Fruit fly (Drosophila melanogaster) whole organism, embryonic: Measurements from ENCODE around the gene Sulf1.

Source experiments
- CG10274 ChIP-seq: fragments of 200-800 bp; sonication (Bioruptor generic); optimal IDR thresholded peaks from 3 replicates; lab custom pipeline; 2017; ENCODE audit warnings: missing biosample characterization, mild to moderate bottlenecking, missing genetic modification characterization
- CG11504 ChIP-seq: fragments of 200-800 bp; sonication (Bioruptor generic); optimal IDR thresholded peaks from 3 replicates; lab custom pipeline; 2019; ENCODE audit warnings: missing biosample characterization, mild to moderate bottlenecking, missing genetic modification characterization, moderate library complexity
- CG12104 ChIP-seq: fragments of 200-800 bp; sonication (Bioruptor generic); optimal IDR thresholded peaks from 3 replicates; lab custom pipeline; 2016; ENCODE audit warnings: missing biosample characterization, missing genetic modification characterization
- CG12659 ChIP-seq: fragments of 200-800 bp; sonication (Bioruptor generic); optimal IDR thresholded peaks from 3 replicates; lab custom pipeline; 2017; ENCODE audit warnings: mild to moderate bottlenecking, missing biosample characterization, missing genetic modification reagents, missing genetic modification characterization
- CG1602 ChIP-seq: fragments of 200-800 bp; sonication (Bioruptor generic); optimal IDR thresholded peaks from 3 replicates; lab custom pipeline; 2016; ENCODE audit warnings: missing biosample characterization, missing genetic modification characterization
- CG17385 ChIP-seq: fragments of 200-800 bp; sonication (Bioruptor generic); optimal IDR thresholded peaks from 3 replicates; lab custom pipeline; 2018; ENCODE audit warnings: missing biosample characterization, mild to moderate bottlenecking, missing genetic modification characterization
- CG17912 ChIP-seq: fragments of 200-800 bp; sonication (Bioruptor generic); optimal IDR thresholded peaks from 2 replicates; lab custom pipeline; 2018; ENCODE audit warnings: missing biosample characterization, mild to moderate bottlenecking, missing genetic modification characterization
- CG31365 ChIP-seq: fragments of 200-800 bp; sonication (Bioruptor generic); optimal IDR thresholded peaks from 2 replicates; lab custom pipeline; 2018; ENCODE audit warnings: missing biosample characterization, mild to moderate bottlenecking, missing genetic modification characterization
- CG31441 ChIP-seq: fragments of 200-800 bp; sonication (Bioruptor generic); IDR thresholded peaks from 2 replicates; pipeline ENCODE4 v1.3.6; 2022; ENCODE audit warnings: missing biosample characterization, missing genetic modification characterization
- CG6683 ChIP-seq: fragments of 200-800 bp; sonication (Bioruptor generic); optimal IDR thresholded peaks from 2 replicates; lab custom pipeline; 2017; ENCODE audit warnings: missing biosample characterization, mild to moderate bottlenecking, missing genetic modification characterization, missing genetic modification reagents
- CG6689 ChIP-seq: fragments of 200-800 bp; sonication (Bioruptor generic); IDR thresholded peaks from 2 replicates; pipeline ENCODE4 v1.3.6; 2022; ENCODE audit warnings: missing biosample characterization, missing genetic modification characterization
- CG7928 ChIP-seq: fragments of 200-800 bp; sonication (Bioruptor generic); optimal IDR thresholded peaks from 2 replicates; lab custom pipeline; 2017; ENCODE audit warnings: missing biosample characterization, mild to moderate bottlenecking, missing genetic modification characterization
- CG8359 ChIP-seq: fragments of 200-800 bp; sonication (Bioruptor generic); optimal IDR thresholded peaks from 2 replicates; lab custom pipeline; 2017; ENCODE audit warnings: missing biosample characterization, mild to moderate bottlenecking, missing genetic modification characterization, borderline replicate concordance
- Chrac-16 ChIP-seq: fragments of 200-800 bp; sonication (Bioruptor generic); optimal IDR thresholded peaks from 3 replicates; lab custom pipeline; 2016; ENCODE audit warnings: missing biosample characterization, missing genetic modification characterization
- Dfd ChIP-seq, 2 experiments: fragments of >200 bp; optimal IDR thresholded peaks; 2 replicates each; lab custom pipeline; 2017; ENCODE audit warnings: missing biosample characterization in 2 of 2, missing genetic modification characterization in 2 of 2
- Drgx ChIP-seq: fragments of 200-800 bp; sonication (Bioruptor generic); IDR thresholded peaks from 2 replicates; pipeline ENCODE4 v1.3.6; 2022; ENCODE audit warnings: missing biosample characterization, missing genetic modification characterization
- GATAe ChIP-seq: fragments of 200-800 bp; sonication (Bioruptor generic); conservative IDR thresholded peaks from 2 replicates; pipeline ENCODE4 v1.3.6; 2022; ENCODE audit warnings: missing biosample characterization, missing genetic modification characterization
- Gsc ChIP-seq: fragments of 200-800 bp; sonication (Bioruptor generic); IDR thresholded peaks from 2 replicates; pipeline ENCODE4 v1.3.6; 2022; ENCODE audit warnings: missing biosample characterization, missing genetic modification characterization
- Gug ChIP-seq: fragments of 200-800 bp; sonication (Bioruptor generic); IDR thresholded peaks from 4 replicates; pipeline ENCODE4 v1.3.6; 2022; ENCODE audit warnings: missing biosample characterization, missing genetic modification characterization
- Hmx ChIP-seq: fragments of 200-800 bp; sonication (Bioruptor generic); optimal IDR thresholded peaks from 2 replicates; lab custom pipeline; 2016; ENCODE audit warnings: missing biosample characterization, missing genetic modification characterization
- Jarid2 ChIP-seq: fragments of 200-800 bp; sonication (Bioruptor generic); optimal IDR thresholded peaks from 3 replicates; lab custom pipeline; 2017; ENCODE audit warnings: mild to moderate bottlenecking, missing biosample characterization, missing genetic modification reagents, missing genetic modification characterization
- Kr ChIP-seq: fragments of 200-800 bp; sonication (Bioruptor generic); optimal IDR thresholded peaks from 2 replicates; lab custom pipeline; 2017; ENCODE audit warnings: missing biosample characterization, mild to moderate bottlenecking, missing genetic modification characterization
- Mad ChIP-seq: fragments of 200-800 bp; sonication (Bioruptor generic); optimal IDR thresholded peaks from 2 replicates; lab custom pipeline; 2016; ENCODE audit warnings: missing biosample characterization, missing genetic modification characterization
- Max ChIP-seq: fragments of 200-800 bp; sonication (Bioruptor generic); optimal IDR thresholded peaks from 2 replicates; lab custom pipeline; 2016; ENCODE audit warnings: missing biosample characterization, mild to moderate bottlenecking, missing genetic modification characterization
- Sry-β ChIP-seq: fragments of 200-800 bp; sonication (Bioruptor generic); optimal IDR thresholded peaks from 2 replicates; lab custom pipeline; 2018; ENCODE audit warnings: missing biosample characterization, mild to moderate bottlenecking, missing genetic modification characterization, moderate library complexity
- Xrp1 ChIP-seq: fragments of 200-800 bp; sonication (Bioruptor generic); IDR thresholded peaks from 2 replicates; pipeline ENCODE4 v1.3.6; 2022; ENCODE audit warnings: missing biosample characterization, missing genetic modification characterization
- amos ChIP-seq: fragments of 200-800 bp; sonication (Bioruptor generic); IDR thresholded peaks from 2 replicates; pipeline ENCODE4 v1.3.6; 2022; ENCODE audit warnings: missing biosample characterization, missing genetic modification characterization; ENCODE audit not compliant: partially characterized antibody
- ap ChIP-seq: fragments of 200-800 bp; sonication (Bioruptor generic); IDR thresholded peaks from 2 replicates; pipeline ENCODE4 v1.3.6; 2022; ENCODE audit warnings: missing biosample characterization, missing genetic modification characterization
- btn ChIP-seq: fragments of 200-800 bp; sonication (Bioruptor generic); optimal IDR thresholded peaks from 2 replicates; lab custom pipeline; 2016; ENCODE audit warnings: missing biosample characterization, missing genetic modification characterization
- cad ChIP-seq: fragments of >200 bp; optimal IDR thresholded peaks from 2 replicates; lab custom pipeline; 2017; ENCODE audit warnings: missing biosample characterization, missing genetic modification characterization
- crc ChIP-seq: fragments of 200-800 bp; sonication (Bioruptor generic); optimal IDR thresholded peaks from 2 replicates; lab custom pipeline; 2016; ENCODE audit warnings: missing biosample characterization, missing genetic modification characterization
- croc ChIP-seq: fragments of 200-800 bp; sonication (Bioruptor generic); conservative IDR thresholded peaks from 3 replicates; pipeline ENCODE4 v1.3.6; 2022; ENCODE audit warnings: missing biosample characterization, missing genetic modification characterization
- esg ChIP-seq: fragments of 200-800 bp; sonication (Bioruptor generic); conservative IDR thresholded peaks from 2 replicates; pipeline ENCODE4 v1.3.6; 2022; ENCODE audit warnings: missing biosample characterization, missing genetic modification characterization
- eyg ChIP-seq: fragments of 200-800 bp; sonication (Bioruptor generic); optimal IDR thresholded peaks from 3 replicates; lab custom pipeline; 2016; ENCODE audit warnings: missing biosample characterization, missing genetic modification characterization
- fd96Cb ChIP-seq: fragments of 200-800 bp; sonication (Bioruptor generic); optimal IDR thresholded peaks from 2 replicates; lab custom pipeline; 2018; ENCODE audit warnings: missing biosample characterization, mild to moderate bottlenecking, missing genetic modification characterization, moderate library complexity
- gro ChIP-seq: fragments of 200-800 bp; sonication (Bioruptor generic); optimal IDR thresholded peaks from 2 replicates; lab custom pipeline; 2016; ENCODE audit warnings: missing biosample characterization, missing genetic modification characterization
- gsb ChIP-seq: fragments of 200-800 bp; sonication (Bioruptor generic); IDR thresholded peaks from 2 replicates; pipeline ENCODE4 v1.3.6; 2022; ENCODE audit warnings: missing biosample characterization, missing genetic modification characterization
- h ChIP-seq: fragments of >200 bp; optimal IDR thresholded peaks from 2 replicates; lab custom pipeline; 2017
- jigr1 ChIP-seq: fragments of 200-800 bp; sonication (Bioruptor generic); IDR thresholded peaks from 3 replicates; pipeline ENCODE4 v1.3.6; 2022; ENCODE audit warnings: missing biosample characterization, missing genetic modification characterization
- nau ChIP-seq: fragments of 200-800 bp; sonication (Bioruptor generic); optimal IDR thresholded peaks from 3 replicates; lab custom pipeline; 2017; ENCODE audit warnings: missing biosample characterization, mild to moderate bottlenecking, missing genetic modification characterization, missing genetic modification reagents
- nmo ChIP-seq: fragments of 200-800 bp; sonication (Bioruptor generic); optimal IDR thresholded peaks from 2 replicates; lab custom pipeline; 2018; ENCODE audit warnings: missing biosample characterization, mild to moderate bottlenecking, missing genetic modification characterization, moderate library complexity
- pan ChIP-seq, 4 experiments: fragments of >200 bp in 3 of 4; fragments of 200-800 bp in 1 of 4; sonication (Bioruptor generic) in 1 of 4; optimal IDR thresholded peaks in 3 of 4; IDR thresholded peaks in 1 of 4; 2 replicates each; pipeline versions ENCODE4 v1.3.6 to Lab custom; 2017 to 2022; ENCODE audit warnings: missing biosample characterization in 2 of 4, missing genetic modification characterization in 2 of 4, mixed read lengths in 1 of 4
- pum ChIP-seq: fragments of 200-800 bp; sonication (Bioruptor generic); optimal IDR thresholded peaks from 2 replicates; lab custom pipeline; 2016; ENCODE audit warnings: missing biosample characterization, missing genetic modification characterization
- sd ChIP-seq: fragments of 200-800 bp; sonication (Bioruptor generic); optimal IDR thresholded peaks from 3 replicates; lab custom pipeline; 2018; ENCODE audit warnings: missing biosample characterization, mild to moderate bottlenecking, missing genetic modification characterization, moderate library complexity
- sima ChIP-seq: fragments of 200-800 bp; sonication (Bioruptor generic); optimal IDR thresholded peaks from 2 replicates; lab custom pipeline; 2016; ENCODE audit warnings: missing biosample characterization, missing genetic modification characterization
- slp2 ChIP-seq: fragments of 200-800 bp; sonication (Bioruptor generic); optimal IDR thresholded peaks from 2 replicates; lab custom pipeline; 2016; ENCODE audit warnings: missing biosample characterization, missing genetic modification characterization
- stwl ChIP-seq: fragments of 200-800 bp; sonication (Bioruptor generic); optimal IDR thresholded peaks from 3 replicates; lab custom pipeline; 2018; ENCODE audit warnings: missing biosample characterization, mild to moderate bottlenecking, missing genetic modification characterization, moderate library complexity
- tll ChIP-seq, 2 experiments: fragments of 200-800 bp in 1 of 2; fragments of >200 bp in 1 of 2; sonication (Bioruptor generic) in 1 of 2; optimal IDR thresholded peaks; 2 replicates each; lab custom pipeline; 2017 to 2019; ENCODE audit warnings: missing biosample characterization in 2 of 2, missing genetic modification characterization in 2 of 2, mild to moderate bottlenecking in 1 of 2, moderate library complexity in 1 of 2
- vfl ChIP-seq: fragments of 200-800 bp; sonication (Bioruptor generic); optimal IDR thresholded peaks from 2 replicates; lab custom pipeline; 2016; ENCODE audit warnings: missing biosample characterization, missing genetic modification characterization
- zfh2 ChIP-seq: fragments of 200-800 bp; sonication (Bioruptor generic); optimal IDR thresholded peaks from 2 replicates; lab custom pipeline; 2016; ENCODE audit warnings: missing biosample characterization, missing genetic modification characterization

Gene Sulf1

DNA sequence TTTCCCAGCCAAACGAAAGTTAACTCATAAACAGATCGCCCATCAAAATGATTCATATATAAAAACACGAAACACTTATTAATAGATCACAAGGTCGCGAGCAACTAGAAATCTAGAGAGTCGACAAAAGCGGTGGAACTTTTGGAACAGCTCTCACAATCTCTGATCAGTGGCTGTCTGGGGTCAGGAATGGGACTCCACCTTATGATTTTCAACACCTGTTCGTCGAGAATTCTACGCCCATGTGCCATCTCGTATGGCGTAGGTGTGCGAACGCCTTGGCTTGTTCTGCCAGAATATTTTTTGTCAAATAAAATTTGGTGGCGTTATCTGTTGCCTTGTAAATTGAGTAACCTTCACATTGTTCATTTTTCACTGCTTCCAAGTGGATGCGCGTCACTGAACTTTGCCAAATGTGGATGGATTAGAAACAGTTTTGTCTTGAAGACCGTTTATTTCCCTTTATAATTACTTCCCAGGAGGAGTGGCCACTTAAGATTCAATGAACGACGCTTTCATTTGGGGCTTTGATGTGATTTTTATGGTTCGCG lies 16.1 kb upstream of the Sulf1 start (continued):
- TF ChIP-seq nmo (GFP tag; lab: Kevin White, UChicago): no peak
- no peak for TF ChIP-seq Hmx (GFP tag; lab: Kevin White, UChicago)
- TF ChIP-seq slp2 (GFP tag; lab: Kevin White, UChicago): no peak
- no peak for TF ChIP-seq cad (GFP tag; lab: Kevin White, UChicago)
- peak; percentile 69 for TF ChIP-seq gro (GFP tag; lab: Kevin White, UChicago)
- no peak for TF ChIP-seq vfl (GFP tag; lab: Kevin White, UChicago)
- TF ChIP-seq CG10274 (GFP tag; lab: Kevin White, UChicago): no peak
- no peak for TF ChIP-seq CG17912 (GFP tag; lab: Kevin White, UChicago)
- no peak for TF ChIP-seq fd96Cb (tag; lab: Kevin White, UChicago)
- no peak for TF ChIP-seq crc
- TF ChIP-seq Kr (GFP tag; lab: Kevin White, UChicago): no peak
- no peak for TF ChIP-seq stwl (tag; lab: Kevin White, UChicago)
- no peak for TF ChIP-seq Mad (GFP tag; lab: Kevin White, UChicago)
- TF ChIP-seq Xrp1 (GFP tag; lab: Robert Waterston, UW): 0 out of 2 replicates have a peak, but pooled peaks have one; percentile 21
- TF ChIP-seq Gug: peak; percentile 68; the same call in 2 of the 4 replicates
- no peak for TF ChIP-seq esg
- TF ChIP-seq Dfd (GFP tag; optimal IDR thresholded peaks at IDR 0.05; lab: Kevin White, UChicago): no peak
- TF ChIP-seq jigr1 (GFP tag; lab: Robert Waterston, UW): no peak
- TF ChIP-seq CG11504: peak; percentile 23
- TF ChIP-seq CG31365 (tag; lab: Kevin White, UChicago): no peak
- no peak for TF ChIP-seq ap
- TF ChIP-seq croc (GFP tag; lab: Robert Waterston, UW): no peak
- no peak for TF ChIP-seq amos (GFP tag; lab: Robert Waterston, UW)
- no peak for TF ChIP-seq Drgx (GFP tag; lab: Robert Waterston, UW)
- TF ChIP-seq tll (GFP tag; optimal IDR thresholded peaks at IDR 0.05; lab: Kevin White, UChicago): no peak
- TF ChIP-seq CG6689: 0 out of 2 replicates have a peak, but pooled peaks have one; percentile 33
- no peak for TF ChIP-seq CG31441 (GFP tag; lab: Robert Waterston, UW)
- no peak for TF ChIP-seq pum (GFP tag; lab: Kevin White, UChicago)
- TF ChIP-seq CG12104 (GFP tag; lab: Kevin White, UChicago): no peak
- no peak for TF ChIP-seq Max
- no peak for TF ChIP-seq eyg (GFP tag; lab: Kevin White, UChicago)
- peak; percentile 67 for TF ChIP-seq zfh2 (GFP tag; lab: Kevin White, UChicago)
- peak; percentile 93 for TF ChIP-seq sd (tag; lab: Kevin White, UChicago)
- TF ChIP-seq nau (GFP tag; lab: Kevin White, UChicago): peak; percentile 47
- no peak for TF ChIP-seq sima (GFP tag; lab: Kevin White, UChicago)
- no peak for TF ChIP-seq CG8359 (GFP tag; lab: Kevin White, UChicago)
- TF ChIP-seq btn: no peak
- no peak for TF ChIP-seq Sry-β (GFP tag; lab: Kevin White, UChicago)
- no peak for TF ChIP-seq CG7928
- no peak for TF ChIP-seq CG6683 (GFP tag; lab: Kevin White, UChicago)
- peak; percentile 39 for TF ChIP-seq CG12659
- TF ChIP-seq Chrac-16 (GFP tag; lab: Kevin White, UChicago): no peak
- no peak for TF ChIP-seq h (lab: Kevin White, UChicago)
- 0 out of 2 replicates have a peak, but pooled peaks have one; percentile 14 for TF ChIP-seq gsb (GFP tag; lab: Robert Waterston, UW)
- TF ChIP-seq CG17385 (GFP tag; lab: Kevin White, UChicago): peak; percentile 23
- no peak for TF ChIP-seq Gsc
- no peak for TF ChIP-seq Jarid2
- no peak for TF ChIP-seq GATAe (GFP tag; lab: Robert Waterston, UW)
- no peak for TF ChIP-seq CG1602 (GFP tag; lab: Kevin White, UChicago)
- no peak for TF ChIP-seq pan (optimal IDR thresholded peaks at IDR 0.05; lab: Kevin White, UChicago)
- TF ChIP-seq pan (GFP tag; optimal IDR thresholded peaks at IDR 0.05 in 1 of 2, IDR thresholded peaks at IDR 0.05 in 1 of 2): peak in 1 of 2 experiments; percentile 31
